Worm (Caenorhabditis elegans): ENCODE results near the gene asns-1.

DNA sequence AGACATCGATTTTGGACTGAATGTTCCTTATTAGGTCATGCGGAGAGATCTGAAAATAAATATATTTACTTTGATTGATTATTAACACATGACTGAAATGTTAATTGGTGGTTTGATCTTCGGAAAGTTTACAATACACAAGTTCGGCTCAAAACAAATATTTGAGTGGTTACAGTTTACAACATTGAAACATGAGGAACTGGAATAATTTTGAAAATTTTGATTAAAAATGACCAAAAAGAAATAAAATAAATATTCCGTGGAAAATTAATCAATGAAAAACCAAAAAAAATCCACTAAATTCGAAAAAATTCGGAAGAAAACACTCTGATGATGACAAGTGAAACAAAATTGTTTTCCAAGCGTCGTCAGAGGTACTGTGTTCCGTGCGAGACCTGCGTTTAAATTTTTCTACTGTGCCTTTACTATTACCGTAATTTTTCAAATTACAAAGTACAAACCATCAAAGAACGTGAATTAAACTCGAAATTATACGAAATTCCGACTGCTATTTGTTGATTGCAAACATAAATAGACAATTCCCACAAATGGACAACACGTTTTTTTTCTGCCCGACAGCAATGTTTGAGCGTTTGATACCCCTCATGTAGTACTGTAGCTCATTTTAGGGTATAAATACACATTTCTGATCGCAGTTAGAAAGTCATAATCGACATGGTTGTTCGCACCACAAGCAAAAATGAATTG lies 25.0 kb upstream of the asns-1 start, which contains the start of the genes F45F2.11 and otpl-7:
- no peak for TF ChIP-seq nfya-1 (tag; optimal IDR thresholded peaks at IDR 0.05; ENCODE audit: insufficient read depth)
- TF ChIP-seq ama-1 (optimal IDR thresholded peaks at IDR 0.05), result no peak
- TF ChIP-seq snpc-4 (tag; optimal IDR thresholded peaks at IDR 0.05), result no peak
- no peak for TF ChIP-seq fos-1 (tag; optimal IDR thresholded peaks at IDR 0.05)
- TF ChIP-seq unc-39 (tag; optimal IDR thresholded peaks at IDR 0.05), result no peak
- no peak for TF ChIP-seq mdl-1 (tag; optimal IDR thresholded peaks at IDR 0.05)
- TF ChIP-seq nhr-77 (tag; optimal IDR thresholded peaks at IDR 0.05), result no peak
- TF ChIP-seq nhr-28 (tag; optimal IDR thresholded peaks at IDR 0.05), result no peak

Data from whole organism, L3 larva.